Worm (Caenorhabditis elegans) whole organism, early embryonic: Measurements from ENCODE around the gene ins-6.

Experiments used
- aly-1 ChIP-seq: sonication (generic microtip); optimal IDR thresholded peaks from 2 replicates; lab custom pipeline; 2016; ENCODE audit warnings: missing genetic modification characterization, missing compliant biosample characterization
- ama-1 ChIP-seq: fragments of 150-350 bp; optimal IDR thresholded peaks from 2 replicates; lab custom pipeline; 2014
- ceh-13 ChIP-seq: fragments of 200-800 bp; sonication (Bioruptor generic); optimal IDR thresholded peaks from 2 replicates; lab custom pipeline; 2018; ENCODE audit warnings: mild to moderate bottlenecking, missing genetic modification characterization, missing compliant biosample characterization
- flt-1 ChIP-seq: fragments of 200-800 bp; sonication (Bioruptor generic); IDR thresholded peaks from 2 replicates; pipeline ENCODE4 v1.3.6; 2022; ENCODE audit warnings: missing genetic modification characterization, missing compliant biosample characterization
- hmbx-1 ChIP-seq: sonication (generic microtip); optimal IDR thresholded peaks from 2 replicates; lab custom pipeline; 2016; ENCODE audit warnings: mild to moderate bottlenecking, missing genetic modification characterization, missing compliant biosample characterization
- tbx-37 ChIP-seq: fragments of 200-800 bp; sonication (Bioruptor generic); conservative IDR thresholded peaks from 2 replicates; pipeline ENCODE4 v1.3.6; 2022; ENCODE audit warnings: missing genetic modification reagents, missing genetic modification characterization, missing compliant biosample characterization

DNA sequence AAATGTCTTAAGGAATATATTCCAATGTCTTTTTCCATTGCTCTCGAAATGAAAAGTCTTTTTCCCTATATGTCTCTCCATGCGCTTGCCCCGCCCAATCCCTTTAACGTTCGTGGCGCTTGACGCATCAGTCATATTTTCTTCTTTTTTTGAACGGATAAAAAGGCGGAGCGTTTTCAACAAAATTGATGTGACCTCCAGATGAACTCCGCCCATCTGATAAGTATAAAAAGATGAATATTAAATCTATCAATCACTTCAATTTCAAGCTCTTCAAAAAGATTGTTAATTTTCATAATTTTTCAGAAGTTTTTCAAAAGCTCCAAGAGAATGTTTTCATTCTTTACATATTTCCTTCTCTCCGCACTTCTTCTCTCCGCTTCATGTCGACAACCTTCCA lies 4.2 kb upstream of the ins-6 start, which contains the start of gene ins-4:
- no peak for TF ChIP-seq flt-1 (GFP tag; lab: Robert Waterston, UW)
- TF ChIP-seq tbx-37 (GFP tag; lab: Robert Waterston, UW) = no peak
- no peak for TF ChIP-seq ceh-13
- no peak for TF ChIP-seq aly-1
- TF ChIP-seq ama-1 (lab: Kevin White, UChicago) = no peak
- TF ChIP-seq hmbx-1 (tag; lab: Kevin White, UChicago) = no peak
